Fruit fly (Drosophila melanogaster) S2 (cell line): ENCODE data around the gene cv-d.

Experiments
- CG8478 ChIP-seq: fragments of >200 bp; optimal IDR thresholded peaks from 2 replicates; lab custom pipeline; 2018
- CTCF ChIP-seq, 2 experiments: fragments of >200 bp; optimal IDR thresholded peaks; 2 replicates each; lab custom pipeline; 2018

- no peak for TF ChIP-seq CTCF (optimal IDR thresholded peaks at IDR 0.05; lab: Kevin White, UChicago)
- TF ChIP-seq CG8478 (lab: Kevin White, UChicago), result no peak
These were observed 14.1 kb downstream of the cv-d start, which contains the start of gene Pbp45 for dm6 chr3R:15839294-15839693.
